Fruit fly (Drosophila melanogaster) whole organism: ENCODE measurements around the gene Mco4.

Source experiments
- CG8478 ChIP-seq: fragments of >200 bp; optimal IDR thresholded peaks from 2 replicates; lab custom pipeline; 2018; ENCODE audit warnings: inconsistent platforms
- pan ChIP-seq: fragments of >200 bp; optimal IDR thresholded peaks from 2 replicates; lab custom pipeline; 2017

DNA sequence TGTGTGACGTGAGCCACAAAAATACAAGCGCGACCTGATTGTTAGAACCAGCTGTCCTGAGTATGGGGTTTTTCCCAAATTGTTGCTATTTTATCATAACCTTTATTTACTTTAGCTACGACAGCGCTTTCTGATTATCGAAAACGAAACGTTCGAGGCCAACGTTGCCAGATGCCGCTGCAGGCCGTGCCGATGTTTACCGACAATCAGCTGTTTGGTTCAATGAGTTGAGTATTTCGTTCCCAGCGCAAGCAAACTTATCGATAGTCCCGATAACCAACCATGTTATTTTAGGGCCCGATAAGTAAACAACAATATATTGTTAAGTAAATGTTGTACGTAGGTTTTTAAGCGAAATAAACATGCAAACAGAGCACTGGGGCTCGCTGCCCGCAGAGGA lies 5.8 kb downstream of the Mco4 start, which contains the start of the genes CG15814 and Spt7:
- TF ChIP-seq pan (no peak), CG8478 (lab: Kevin White, UChicago) (no peak)
